Fruit fly (Drosophila melanogaster): ENCODE data around the gene U2af38.

Gene U2af38

DNA sequence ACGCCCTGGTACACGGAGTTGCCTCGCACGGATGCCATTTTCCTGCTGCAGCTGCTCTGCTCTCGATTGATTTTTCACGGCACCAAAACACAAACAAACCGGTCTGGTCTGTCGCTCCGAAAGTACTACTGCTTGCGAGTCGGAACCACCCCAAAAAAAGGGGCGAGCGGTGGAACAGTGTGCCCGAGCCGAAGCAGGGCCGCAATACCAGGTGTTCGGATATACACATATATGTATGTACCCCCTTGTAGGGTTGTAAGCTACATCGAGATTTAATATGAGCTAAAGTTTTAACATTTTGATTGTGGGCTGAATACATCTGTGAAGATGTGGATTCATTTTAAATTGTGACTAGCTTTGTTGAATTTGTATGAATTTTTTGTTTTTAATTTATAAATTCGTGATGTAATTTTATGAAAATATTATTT, 8.9 kb downstream of the U2af38 start:
- TF ChIP-seq brk (GFP tag; optimal IDR thresholded peaks at IDR 0.05) = no peak
- TF ChIP-seq Dfd (GFP tag; optimal IDR thresholded peaks at IDR 0.05) = no peak
- no peak for TF ChIP-seq CrebA (GFP tag; optimal IDR thresholded peaks at IDR 0.05; ENCODE audit: borderline replicate concordance)
- no peak for TF ChIP-seq Mio (GFP tag; optimal IDR thresholded peaks at IDR 0.05)
- no peak for TF ChIP-seq dsf (GFP tag; optimal IDR thresholded peaks at IDR 0.05; ENCODE audit: borderline replicate concordance)
- no peak for TF ChIP-seq jim (GFP tag; optimal IDR thresholded peaks at IDR 0.05)
- TF ChIP-seq br (GFP tag; optimal IDR thresholded peaks at IDR 0.05) = peak; percentile 55
- TF ChIP-seq Abd-B (GFP tag; optimal IDR thresholded peaks at IDR 0.05) = no peak
- TF ChIP-seq dmrt93B (GFP tag; optimal IDR thresholded peaks at IDR 0.05) = no peak
- no peak for TF ChIP-seq N (GFP tag; optimal IDR thresholded peaks at IDR 0.05)
- TF ChIP-seq rgr (GFP tag; optimal IDR thresholded peaks at IDR 0.05) = peak; percentile 64
- TF ChIP-seq HLH106 (tag; optimal IDR thresholded peaks at IDR 0.05) = peak; percentile 54
- peak; percentile 50 for TF ChIP-seq fru (GFP tag; optimal IDR thresholded peaks at IDR 0.05)
- peak in 1 of 2 experiments; percentile 55 for TF ChIP-seq foxo (GFP tag; optimal IDR thresholded peaks at IDR 0.05)
- TF ChIP-seq woc (GFP tag; optimal IDR thresholded peaks at IDR 0.05) = peak; percentile 66
- TF ChIP-seq GATAd (GFP tag; optimal IDR thresholded peaks at IDR 0.05) = no peak
- no peak for TF ChIP-seq tai (GFP tag; optimal IDR thresholded peaks at IDR 0.05)
- no peak for TF ChIP-seq sv (GFP tag; optimal IDR thresholded peaks at IDR 0.05)
- TF ChIP-seq Hnf4 (GFP tag; optimal IDR thresholded peaks at IDR 0.05) = peak; percentile 37
- TF ChIP-seq sage (GFP tag; optimal IDR thresholded peaks at IDR 0.05) = no peak
- TF ChIP-seq ey (GFP tag; optimal IDR thresholded peaks at IDR 0.05) = peak; percentile 62
- TF ChIP-seq h (GFP tag; optimal IDR thresholded peaks at IDR 0.05) = peak; percentile 71
- TF ChIP-seq CG9705 (GFP tag; optimal IDR thresholded peaks at IDR 0.05) = peak; percentile 6
- no peak for TF ChIP-seq psq (GFP tag; optimal IDR thresholded peaks at IDR 0.05)
- TF ChIP-seq Hr78 (GFP tag; optimal IDR thresholded peaks at IDR 0.05) = no peak
- peak; percentile 45 for TF ChIP-seq Sp1 (GFP tag; optimal IDR thresholded peaks at IDR 0.05)
- no peak for TF ChIP-seq Jra (GFP tag; optimal IDR thresholded peaks at IDR 0.05)
- TF ChIP-seq Hr83 (GFP tag; optimal IDR thresholded peaks at IDR 0.05; ENCODE audit: poor library complexity, severe bottlenecking) = peak; percentile 72
- peak; percentile 40 for TF ChIP-seq OdsH (GFP tag; optimal IDR thresholded peaks at IDR 0.05)
- TF ChIP-seq usp (GFP tag; optimal IDR thresholded peaks at IDR 0.05) = no peak
- no peak for TF ChIP-seq lola (GFP tag; optimal IDR thresholded peaks at IDR 0.05)
- TF ChIP-seq dl (GFP tag; optimal IDR thresholded peaks at IDR 0.05; ENCODE audit: insufficient read depth in 1 of 2, partially characterized antibody in 2 of 2) = no peak
- no peak for TF ChIP-seq CG32264 (GFP tag; optimal IDR thresholded peaks at IDR 0.05)
- TF ChIP-seq Dif (GFP tag; optimal IDR thresholded peaks at IDR 0.05; ENCODE audit: partially characterized antibody) = peak; percentile 85
- TF ChIP-seq pan (optimal IDR thresholded peaks at IDR 0.05) = no peak
- TF ChIP-seq Myc (optimal IDR thresholded peaks at IDR 0.05) = no peak
- no peak for TF ChIP-seq Rel (GFP tag; optimal IDR thresholded peaks at IDR 0.05)
- TF ChIP-seq Rel (tag; optimal IDR thresholded peaks at IDR 0.05) = peak; percentile 98
- no peak for TF ChIP-seq Vsx2 (GFP tag; optimal IDR thresholded peaks at IDR 0.05; ENCODE audit: partially characterized antibody)

- TF ChIP-seq Hnf4 (GFP tag; optimal IDR thresholded peaks at IDR 0.05) = peak; percentile 60
- TF ChIP-seq HLH106 (tag; optimal IDR thresholded peaks at IDR 0.05) = peak; percentile 36
- peak; percentile 78 for TF ChIP-seq psq (GFP tag; optimal IDR thresholded peaks at IDR 0.05)
- TF ChIP-seq sv (GFP tag; optimal IDR thresholded peaks at IDR 0.05) = peak; percentile 25
- no peak for TF ChIP-seq usp (GFP tag; optimal IDR thresholded peaks at IDR 0.05)
- peak; percentile 14 for TF ChIP-seq ey (GFP tag; optimal IDR thresholded peaks at IDR 0.05)
- no peak for TF ChIP-seq woc (GFP tag; optimal IDR thresholded peaks at IDR 0.05)
- peak; percentile 86 for TF ChIP-seq Myc (optimal IDR thresholded peaks at IDR 0.05)
- peak; percentile 37 for TF ChIP-seq Hr83 (GFP tag; optimal IDR thresholded peaks at IDR 0.05; ENCODE audit: poor library complexity, severe bottlenecking)
- TF ChIP-seq foxo (GFP tag; optimal IDR thresholded peaks at IDR 0.05) = peak in 1 of 2 experiments; percentile 15
- TF ChIP-seq Rel (GFP tag; optimal IDR thresholded peaks at IDR 0.05) = no peak
- peak; percentile 17 for TF ChIP-seq Rel (tag; optimal IDR thresholded peaks at IDR 0.05)
- TF ChIP-seq OdsH (GFP tag; optimal IDR thresholded peaks at IDR 0.05) = peak; percentile 8
- TF ChIP-seq dl (GFP tag; optimal IDR thresholded peaks at IDR 0.05; ENCODE audit: insufficient read depth in 1 of 2, partially characterized antibody in 2 of 2) = peak; percentile 65 to 92
- peak; percentile 45 for TF ChIP-seq Sp1 (GFP tag; optimal IDR thresholded peaks at IDR 0.05)
- TF ChIP-seq Vsx2 (GFP tag; optimal IDR thresholded peaks at IDR 0.05; ENCODE audit: partially characterized antibody) = peak; percentile 99
- TF ChIP-seq Abd-B (GFP tag; optimal IDR thresholded peaks at IDR 0.05) = no peak
- peak; percentile 97 for TF ChIP-seq Dif (GFP tag; optimal IDR thresholded peaks at IDR 0.05; ENCODE audit: partially characterized antibody)
- no peak for TF ChIP-seq brk (GFP tag; optimal IDR thresholded peaks at IDR 0.05)
Observed at dm6 chr2L:283071-283482, 11.4 kb downstream of the U2af38 start, which contains the start of gene CG11601. Gene CG11601 (minus strand): TSS chr2L:283269.

Data from whole organism, wandering third instar larva.